Fruit fly (Drosophila melanogaster) whole organism, adult: ENCODE results near the gene mbt.

Experiments
- CG11617 ChIP-seq: fragments of 200-800 bp; sonication (Bioruptor generic); optimal IDR thresholded peaks from 2 replicates; lab custom pipeline; 2017; ENCODE audit warnings: mild to moderate bottlenecking, missing biosample characterization, missing genetic modification reagents, missing genetic modification characterization
- CG12768 ChIP-seq: fragments of 200-800 bp; sonication (Bioruptor generic); optimal IDR thresholded peaks from 2 replicates; lab custom pipeline; 2017; ENCODE audit warnings: missing biosample characterization, missing genetic modification characterization, mild to moderate bottlenecking, moderate library complexity, missing genetic modification reagents
- CG14711 ChIP-seq: fragments of 200-800 bp; sonication (Bioruptor generic); optimal IDR thresholded peaks from 2 replicates; lab custom pipeline; 2018; ENCODE audit warnings: missing biosample characterization, mild to moderate bottlenecking, missing genetic modification characterization, moderate library complexity
- Clk ChIP-seq: fragments of 200-800 bp; sonication (Bioruptor generic); optimal IDR thresholded peaks from 2 replicates; lab custom pipeline; 2017; ENCODE audit warnings: missing biosample characterization, missing genetic modification characterization
- Crg-1 ChIP-seq: fragments of 200-800 bp; sonication (Bioruptor generic); optimal IDR thresholded peaks from 2 replicates; lab custom pipeline; 2016; ENCODE audit warnings: missing biosample characterization, missing genetic modification characterization
- Mnt ChIP-seq: fragments of 200-800 bp; sonication (Bioruptor generic); optimal IDR thresholded peaks from 2 replicates; lab custom pipeline; 2016; ENCODE audit warnings: missing biosample characterization, mild to moderate bottlenecking, missing genetic modification characterization
- bab1 ChIP-seq: fragments of 200-800 bp; sonication (Bioruptor generic); optimal IDR thresholded peaks from 3 replicates; lab custom pipeline; 2019; ENCODE audit warnings: missing biosample characterization, mild to moderate bottlenecking, missing genetic modification characterization, moderate library complexity
- kay ChIP-seq: fragments of 200-800 bp; sonication (Bioruptor generic); peaks from one replicate; lab custom pipeline; 2016; ENCODE audit warnings: missing biosample characterization, missing genetic modification characterization, borderline replicate concordance
- ovo ChIP-seq: fragments of 200-800 bp; sonication (Bioruptor generic); optimal IDR thresholded peaks from 2 replicates; lab custom pipeline; 2016; ENCODE audit warnings: missing biosample characterization, missing genetic modification characterization
- tj ChIP-seq: fragments of 200-800 bp; sonication (Bioruptor generic); optimal IDR thresholded peaks from 3 replicates; lab custom pipeline; 2017; ENCODE audit warnings: missing biosample characterization, mild to moderate bottlenecking, missing genetic modification characterization, moderate library complexity

- TF ChIP-seq CG14711 (tag; lab: Kevin White, UChicago), result no peak
- no peak for TF ChIP-seq bab1 (GFP tag; lab: Kevin White, UChicago)
- TF ChIP-seq Crg-1 (GFP tag; lab: Kevin White, UChicago), result no peak
- no peak for TF ChIP-seq CG11617 (GFP tag; lab: Kevin White, UChicago)
- TF ChIP-seq CG12768, result no peak
- no peak for TF ChIP-seq Clk (GFP tag; lab: Kevin White, UChicago)
- no peak for TF ChIP-seq ovo (GFP tag; lab: Kevin White, UChicago)
- no peak for TF ChIP-seq tj (GFP tag; lab: Kevin White, UChicago)
- TF ChIP-seq kay (GFP tag; lab: Kevin White, UChicago), result no peak
- TF ChIP-seq Mnt (GFP tag; lab: Kevin White, UChicago), result no peak
These were observed 15.1 kb upstream of the mbt start for dm6 chrX:16595411-16595810.
